Worm (Caenorhabditis elegans) whole organism, L3 larva: Measurements from ENCODE around the gene mys-1.

Experiments used
- ama-1 ChIP-seq: fragments of 150-350 bp; optimal IDR thresholded peaks from 2 replicates; lab custom pipeline; 2018
- ceh-82 ChIP-seq: fragments of 150-350 bp; optimal IDR thresholded peaks from 2 replicates; lab custom pipeline; 2014; ENCODE audit warnings: missing biosample characterization, missing genetic modification characterization
- eor-1 ChIP-seq, 2 experiments: fragments of 150-350 bp; optimal IDR thresholded peaks; 2 replicates each; lab custom pipeline; 2014 to 2018; ENCODE audit warnings: missing biosample characterization in 2 of 2, missing genetic modification characterization in 2 of 2
- lin-15B ChIP-seq: fragments of 150-350 bp; optimal IDR thresholded peaks from 2 replicates; lab custom pipeline; 2014; ENCODE audit warnings: missing biosample characterization, missing genetic modification characterization
- lin-39 ChIP-seq: fragments of 150-350 bp; optimal IDR thresholded peaks from 2 replicates; lab custom pipeline; 2018; ENCODE audit warnings: missing biosample characterization, missing genetic modification reagents, missing genetic modification characterization
- lsy-12 ChIP-seq: sonication (generic microtip); optimal IDR thresholded peaks from 2 replicates; lab custom pipeline; 2016; ENCODE audit warnings: mild to moderate bottlenecking, missing genetic modification characterization, missing compliant biosample characterization
- unc-62 ChIP-seq: fragments of 150-350 bp; sonication (generic microtip); optimal IDR thresholded peaks from 4 replicates; lab custom pipeline; 2014; ENCODE audit warnings: missing biosample characterization, missing genetic modification reagents, missing genetic modification characterization
- ztf-4 ChIP-seq: fragments of 150-350 bp; optimal IDR thresholded peaks from 2 replicates; lab custom pipeline; 2014; ENCODE audit warnings: missing biosample characterization, missing genetic modification characterization

- TF ChIP-seq eor-1 (tag; optimal IDR thresholded peaks at IDR 0.05; lab: Kevin White, UChicago) (no peak), lsy-12 (tag; lab: Kevin White, UChicago) (no peak), ama-1 (lab: Kevin White, UChicago) (no peak), lin-15B (tag; lab: Kevin White, UChicago) (no peak), lin-39 (no peak), unc-62 (GFP tag; lab: Kevin White, UChicago) (no peak), ztf-4 (tag; lab: Kevin White, UChicago) (no peak), ceh-82 (tag; lab: Kevin White, UChicago) (no peak)
These were observed 33.2 kb downstream of the mys-1 start, which contains the start of the genes tofu-2 and spig-1 for ce11 chrV:7051133-7051765.
